Fruit fly (Drosophila melanogaster): ENCODE results near the gene CG31029.

The CG31029 gene

DNA sequence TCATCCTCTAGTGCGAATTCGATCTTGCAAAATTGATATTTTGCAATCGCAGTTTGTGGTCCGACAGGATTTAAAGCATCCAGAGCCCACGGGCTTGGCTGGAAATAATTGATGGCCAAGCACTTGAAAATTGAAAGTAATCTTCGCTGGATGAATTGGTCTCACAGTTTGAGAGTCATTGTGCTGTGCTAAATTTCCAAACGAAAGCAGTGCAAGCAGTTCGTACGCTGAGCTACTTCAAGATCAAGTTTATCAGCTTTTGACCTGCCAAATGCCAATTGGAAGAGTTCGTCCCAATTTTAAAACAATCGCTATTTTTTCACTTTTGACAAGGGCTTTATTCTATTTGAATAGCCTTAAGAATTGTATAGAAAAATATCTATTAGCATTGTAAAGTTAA, 21.7 kb upstream of the CG31029 start:
- TF ChIP-seq CG1620 (GFP tag; optimal IDR thresholded peaks at IDR 0.05) = no peak

dm6 chr3R:30151300-30152109, 19.3 kb upstream of the CG31029 start, which contains the start of gene CG15529:
CG15529 (plus strand) TSS chr3R:30152059.
- TF ChIP-seq cic (GFP tag; optimal IDR thresholded peaks at IDR 0.05) (no peak), Mnt (GFP tag; optimal IDR thresholded peaks at IDR 0.05) (no peak), ovo (GFP tag; optimal IDR thresholded peaks at IDR 0.05) (peak; percentile 8), CG33017 (tag; optimal IDR thresholded peaks at IDR 0.05) (peak; percentile 40), CG5204 (GFP tag; optimal IDR thresholded peaks at IDR 0.05) (peak; percentile 72), CG11617 (GFP tag; optimal IDR thresholded peaks at IDR 0.05) (peak; percentile 38), bab1 (GFP tag; optimal IDR thresholded peaks at IDR 0.05) (peak; percentile 62), kay (GFP tag; ENCODE audit: borderline replicate concordance) (no peak), Clk (GFP tag; optimal IDR thresholded peaks at IDR 0.05) (peak; percentile 65), CG1620 (GFP tag; optimal IDR thresholded peaks at IDR 0.05) (peak; percentile 62), cnc (optimal IDR thresholded peaks at IDR 0.05) (no peak), CG7101 (tag; optimal IDR thresholded peaks at IDR 0.05) (peak; percentile 77), CG7045 (GFP tag; optimal IDR thresholded peaks at IDR 0.05) (peak; percentile 73), Crg-1 (GFP tag; optimal IDR thresholded peaks at IDR 0.05) (peak; percentile 43), Hr96 (GFP tag; optimal IDR thresholded peaks at IDR 0.05) (peak; percentile 71), tj (GFP tag; optimal IDR thresholded peaks at IDR 0.05) (peak; percentile 94), toe (GFP tag; optimal IDR thresholded peaks at IDR 0.05) (peak; percentile 54), CG14711 (tag; optimal IDR thresholded peaks at IDR 0.05) (peak; percentile 46), CG12768 (GFP tag; optimal IDR thresholded peaks at IDR 0.05) (peak; percentile 84), pad (GFP tag; optimal IDR thresholded peaks at IDR 0.05) (peak; percentile 53)

dm6 chr3R:30150602-30151001, 18.4 kb upstream of the CG31029 start:
- TF ChIP-seq CG14711 (tag; optimal IDR thresholded peaks at IDR 0.05) (no peak), CG7101 (tag; optimal IDR thresholded peaks at IDR 0.05) (no peak), CG5204 (GFP tag; optimal IDR thresholded peaks at IDR 0.05) (no peak), Hr96 (GFP tag; optimal IDR thresholded peaks at IDR 0.05) (no peak), Clk (GFP tag; optimal IDR thresholded peaks at IDR 0.05) (no peak)

DNA sequence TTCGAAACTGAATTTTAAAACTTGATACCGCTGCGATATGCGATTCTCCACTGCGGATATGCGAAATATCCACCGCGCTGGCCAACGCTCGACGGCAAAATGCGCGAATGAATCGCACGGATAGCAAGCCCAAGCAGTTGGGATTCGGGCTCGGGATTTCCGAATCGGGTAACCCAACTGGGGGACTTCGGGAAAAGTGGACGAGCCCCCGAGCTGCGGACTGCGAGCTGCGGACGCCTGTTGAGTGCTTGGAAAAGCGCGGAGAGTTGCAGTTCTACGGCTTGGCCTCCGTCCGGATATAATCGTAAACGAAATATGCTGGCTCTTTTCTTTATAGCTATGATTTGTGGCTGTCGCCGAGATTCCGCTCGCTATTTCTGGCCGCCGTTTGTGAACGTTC, 17.3 kb upstream of the CG31029 start, which contains the start of gene AdoR:
Gene AdoR, minus strand, starts transcription at position 101 of the 400 bp plus-strand sequence.
- TF ChIP-seq Crg-1 (GFP tag; optimal IDR thresholded peaks at IDR 0.05) (no peak), Hr96 (GFP tag; optimal IDR thresholded peaks at IDR 0.05) (no peak), tj (GFP tag; optimal IDR thresholded peaks at IDR 0.05) (no peak), cnc (optimal IDR thresholded peaks at IDR 0.05) (no peak), cic (GFP tag; optimal IDR thresholded peaks at IDR 0.05) (no peak), pad (GFP tag; optimal IDR thresholded peaks at IDR 0.05) (no peak), CG11617 (GFP tag; optimal IDR thresholded peaks at IDR 0.05) (no peak), toe (GFP tag; optimal IDR thresholded peaks at IDR 0.05) (no peak)

- no peak for TF ChIP-seq Crg-1 (GFP tag; optimal IDR thresholded peaks at IDR 0.05)
- TF ChIP-seq CG1620 (GFP tag; optimal IDR thresholded peaks at IDR 0.05) = peak; percentile 12
- no peak for TF ChIP-seq Clk (GFP tag; optimal IDR thresholded peaks at IDR 0.05)
- peak; percentile 24 for TF ChIP-seq tj (GFP tag; optimal IDR thresholded peaks at IDR 0.05)
- peak; percentile 32 for TF ChIP-seq CG33017 (tag; optimal IDR thresholded peaks at IDR 0.05)
- peak; percentile 38 for TF ChIP-seq CG14711 (tag; optimal IDR thresholded peaks at IDR 0.05)
- TF ChIP-seq bab1 (GFP tag; optimal IDR thresholded peaks at IDR 0.05) = peak; percentile 57
- no peak for TF ChIP-seq toe (GFP tag; optimal IDR thresholded peaks at IDR 0.05)
- TF ChIP-seq ovo (GFP tag; optimal IDR thresholded peaks at IDR 0.05) = peak; percentile 50
- no peak for TF ChIP-seq cnc (optimal IDR thresholded peaks at IDR 0.05)
- no peak for TF ChIP-seq Mnt (GFP tag; optimal IDR thresholded peaks at IDR 0.05)
- peak; percentile 33 for TF ChIP-seq CG7101 (tag; optimal IDR thresholded peaks at IDR 0.05)
- TF ChIP-seq CG5204 (GFP tag; optimal IDR thresholded peaks at IDR 0.05) = no peak
- no peak for TF ChIP-seq Hr96 (GFP tag; optimal IDR thresholded peaks at IDR 0.05)
- no peak for TF ChIP-seq CG7045 (GFP tag; optimal IDR thresholded peaks at IDR 0.05)
- peak; percentile 41 for TF ChIP-seq CG12768 (GFP tag; optimal IDR thresholded peaks at IDR 0.05)
- TF ChIP-seq pad (GFP tag; optimal IDR thresholded peaks at IDR 0.05) = peak; percentile 71
- TF ChIP-seq CG11617 (GFP tag; optimal IDR thresholded peaks at IDR 0.05) = peak; percentile 8
- no peak for TF ChIP-seq kay (GFP tag; ENCODE audit: borderline replicate concordance)
- no peak for TF ChIP-seq cic (GFP tag; optimal IDR thresholded peaks at IDR 0.05)
Observed at dm6 chr3R:30134063-30135047, 2.2 kb upstream of the CG31029 start, which contains the start of gene Tpi. Tpi (minus strand) TSS chr3R:30134599.

- no peak for TF ChIP-seq toe (GFP tag; optimal IDR thresholded peaks at IDR 0.05)
- TF ChIP-seq CG7045 (GFP tag; optimal IDR thresholded peaks at IDR 0.05) = no peak
- no peak for TF ChIP-seq kay (GFP tag; ENCODE audit: borderline replicate concordance)
- TF ChIP-seq Mnt (GFP tag; optimal IDR thresholded peaks at IDR 0.05) = no peak
- no peak for TF ChIP-seq Hr96 (GFP tag; optimal IDR thresholded peaks at IDR 0.05)
- no peak for TF ChIP-seq tj (GFP tag; optimal IDR thresholded peaks at IDR 0.05)
- TF ChIP-seq CG11617 (GFP tag; optimal IDR thresholded peaks at IDR 0.05) = no peak
- no peak for TF ChIP-seq bab1 (GFP tag; optimal IDR thresholded peaks at IDR 0.05)
Observed at dm6 chr3R:30129019-30129418, 3.2 kb downstream of the CG31029 start, which contains the start of gene Ppi1. Ppi1 (minus strand) TSS chr3R:30129119.

Data from whole organism, adult.